Worm (Caenorhabditis elegans) whole organism, early embryonic: ENCODE data around the gene apd-3.

Source experiments
- F13C5.2 ChIP-seq: sonication (generic microtip); optimal IDR thresholded peaks from 2 replicates; lab custom pipeline; 2017; ENCODE audit warnings: mild to moderate bottlenecking, missing genetic modification characterization, inconsistent platforms, missing compliant biosample characterization
- ama-1 ChIP-seq: fragments of 150-350 bp; optimal IDR thresholded peaks from 2 replicates; lab custom pipeline; 2014
- hmbx-1 ChIP-seq: sonication (generic microtip); optimal IDR thresholded peaks from 2 replicates; lab custom pipeline; 2016; ENCODE audit warnings: mild to moderate bottlenecking, missing genetic modification characterization, missing compliant biosample characterization
- sea-1 ChIP-seq: fragments of 200-800 bp; sonication (Bioruptor generic); conservative IDR thresholded peaks from 2 replicates; pipeline ENCODE4 v1.3.6; 2022; ENCODE audit warnings: missing genetic modification characterization, missing compliant biosample characterization
- tbx-37 ChIP-seq: fragments of 200-800 bp; sonication (Bioruptor generic); conservative IDR thresholded peaks from 2 replicates; pipeline ENCODE4 v1.3.6; 2022; ENCODE audit warnings: missing genetic modification reagents, missing genetic modification characterization, missing compliant biosample characterization

ce11 chrII:3557417-3557816, 11.2 kb upstream of the apd-3 start, which contains the start of gene lgc-45:
- TF ChIP-seq ama-1, result no peak
- TF ChIP-seq tbx-37 (GFP tag; lab: Robert Waterston, UW), result no peak
- TF ChIP-seq sea-1, result no peak
- TF ChIP-seq hmbx-1 (tag; lab: Kevin White, UChicago), result no peak
- no peak for TF ChIP-seq F13C5.2
